Worm (Caenorhabditis elegans) whole organism, L1 larva: ENCODE data around the gene Y97E10AR.4.
A peak's percentile ranks its signal among the peaks of the same experiment; 100 is the strongest.

Source experiments
- ceh-82 ChIP-seq, 3 experiments: fragments of 150-350 bp in 1 of 3; sonication (generic microtip) in 2 of 3; optimal IDR thresholded peaks; 2 replicates each; lab custom pipeline; 2014 to 2017; ENCODE audit warnings: missing biosample characterization in 3 of 3, missing genetic modification characterization in 3 of 3
- elt-3 ChIP-seq, 6 experiments: fragments of 150-350 bp in 1 of 6; sonication (generic microtip); optimal IDR thresholded peaks; 2 replicates each; lab custom pipeline; 2017 to 2018; ENCODE audit warnings: missing biosample characterization in 6 of 6, missing genetic modification characterization in 6 of 6, inconsistent platforms in 1 of 6
- fkh-10 ChIP-seq: sonication (generic microtip); optimal IDR thresholded peaks from 2 replicates; lab custom pipeline; 2017; ENCODE audit warnings: missing biosample characterization, missing genetic modification reagents, missing genetic modification characterization
- vab-15 ChIP-seq: sonication (generic microtip); optimal IDR thresholded peaks from 2 replicates; lab custom pipeline; 2017; ENCODE audit warnings: missing genotype, mild to moderate bottlenecking, missing genetic modification characterization, missing compliant biosample characterization

- TF ChIP-seq ceh-82 (tag; optimal IDR thresholded peaks at IDR 0.05; lab: Kevin White, UChicago) (no peak), vab-15 (tag; lab: Kevin White, UChicago) (no peak), fkh-10 (GFP tag; lab: Kevin White, UChicago) (no peak), elt-3 (tag; optimal IDR thresholded peaks at IDR 0.05; lab: Kevin White, UChicago) (peak in 2 of 6 experiments; percentile 42 to 73)
Measured at ce11 chrV:8039085-8039525, 29.1 kb upstream of the Y97E10AR.4 start.
